Worm (Caenorhabditis elegans) whole organism, late embryonic: Measurements from ENCODE around the gene ceh-53.

Source experiments
- ahr-1 ChIP-seq: sonication (generic microtip); optimal IDR thresholded peaks from 2 replicates; lab custom pipeline; 2016; ENCODE audit warnings: missing genetic modification characterization, missing compliant biosample characterization
- fax-1 ChIP-seq: sonication (generic microtip); optimal IDR thresholded peaks from 2 replicates; lab custom pipeline; 2016; ENCODE audit warnings: missing genotype, missing genetic modification characterization, missing compliant biosample characterization
- fkh-10 ChIP-seq: fragments of 150-350 bp; optimal IDR thresholded peaks from 2 replicates; lab custom pipeline; 2014; ENCODE audit warnings: missing biosample characterization, missing genetic modification reagents, missing genetic modification characterization
- lin-11 ChIP-seq: fragments of 200-800 bp; sonication (Bioruptor generic); optimal IDR thresholded peaks from 2 replicates; lab custom pipeline; 2018; ENCODE audit warnings: mild to moderate bottlenecking, missing genetic modification characterization, missing compliant biosample characterization
- nfya-1 ChIP-seq: sonication (generic microtip); optimal IDR thresholded peaks from 2 replicates; lab custom pipeline; 2017; ENCODE audit warnings: missing genetic modification characterization, mild to moderate bottlenecking, missing compliant biosample characterization, antibody characterized with exemption, moderate library complexity
- nhr-11 ChIP-seq: fragments of 150-350 bp; optimal IDR thresholded peaks from 2 replicates; lab custom pipeline; 2014; ENCODE audit warnings: missing biosample characterization, missing genetic modification characterization
- npax-4 ChIP-seq: sonication (generic microtip); optimal IDR thresholded peaks from 2 replicates; lab custom pipeline; 2016; ENCODE audit warnings: missing genetic modification characterization, missing compliant biosample characterization
- pax-1 ChIP-seq: fragments of 150-350 bp; optimal IDR thresholded peaks from 2 replicates; lab custom pipeline; 2014; ENCODE audit warnings: missing biosample characterization, missing genetic modification characterization
- sdc-2 ChIP-seq: sonication (generic microtip); optimal IDR thresholded peaks from 2 replicates; lab custom pipeline; 2016; ENCODE audit warnings: missing genotype, missing genetic modification characterization, missing compliant biosample characterization
- unc-86 ChIP-seq: sonication (generic microtip); optimal IDR thresholded peaks from 2 replicates; lab custom pipeline; 2016; ENCODE audit warnings: missing genetic modification characterization, missing compliant biosample characterization

DNA sequence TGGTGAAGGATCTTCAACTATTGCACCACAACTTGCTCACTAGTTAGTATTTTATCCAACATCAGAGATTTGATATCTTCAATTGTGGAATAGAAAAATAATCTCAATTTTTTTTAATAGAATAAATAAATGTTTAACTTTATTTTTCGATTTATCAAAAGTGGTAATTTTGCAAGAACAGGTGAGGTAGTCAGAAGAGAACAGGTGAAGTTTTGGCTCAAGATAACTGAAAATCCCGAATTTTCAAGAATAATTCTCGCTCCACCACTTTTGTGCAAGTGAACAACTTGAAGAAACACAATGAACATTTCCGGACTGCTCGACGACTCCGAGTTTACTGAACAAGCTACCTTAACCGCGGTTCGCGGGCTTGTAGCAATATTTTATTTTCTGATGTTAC is 6.5 kb upstream of the ceh-53 start, which contains the start of gene srz-78:
- TF ChIP-seq pax-1 (tag; lab: Kevin White, UChicago) (no peak), ahr-1 (no peak), fax-1 (tag; lab: Kevin White, UChicago) (no peak), sdc-2 (tag; lab: Kevin White, UChicago) (no peak), unc-86 (no peak), nhr-11 (tag; lab: Kevin White, UChicago) (no peak), fkh-10 (GFP tag; lab: Kevin White, UChicago) (no peak), lin-11 (tag; lab: Kevin White, UChicago) (no peak), npax-4 (tag; lab: Kevin White, UChicago) (no peak), nfya-1 (no peak)
